Worm (Caenorhabditis elegans) whole organism, L1 larva: ENCODE data around the gene tph-1.

Source experiments
- aha-1 ChIP-seq: fragments of 150-350 bp; optimal IDR thresholded peaks from 2 replicates; lab custom pipeline; 2014; ENCODE audit warnings: missing biosample characterization, missing genetic modification characterization
- blmp-1 ChIP-seq: fragments of 150-350 bp; optimal IDR thresholded peaks from 2 replicates; lab custom pipeline; 2014; ENCODE audit warnings: missing biosample characterization, missing genetic modification characterization
- dpl-1 ChIP-seq, 3 experiments: fragments of 150-350 bp in 2 of 3; sonication (generic microtip) in 1 of 3; optimal IDR thresholded peaks; 2 replicates each; lab custom pipeline; 2014 to 2017; ENCODE audit warnings: missing biosample characterization in 3 of 3, missing genetic modification characterization in 3 of 3, missing genetic modification reagents in 3 of 3
- ets-5 ChIP-seq: fragments of 200-800 bp; sonication (Bioruptor generic); IDR thresholded peaks from 2 replicates; pipeline ENCODE4 v1.3.6; 2022; ENCODE audit warnings: missing genetic modification characterization, missing compliant biosample characterization

ce11 chrII:7558864-7559263, 9.7 kb downstream of the tph-1 start:
- TF ChIP-seq ets-5 (GFP tag; lab: Robert Waterston, UW) (no peak), dpl-1 (GFP tag; optimal IDR thresholded peaks at IDR 0.05; lab: Kevin White, UChicago) (no peak), aha-1 (tag; lab: Kevin White, UChicago) (no peak), blmp-1 (no peak)
